Fruit fly (Drosophila melanogaster) whole organism, wandering third instar larva: Measurements from ENCODE around the gene CG4968.

ENCODE experiments used
- Abd-B ChIP-seq: fragments of >200 bp; optimal IDR thresholded peaks from 2 replicates; lab custom pipeline; 2017; ENCODE audit warnings: missing biosample characterization, missing genetic modification characterization
- Hnf4 ChIP-seq: fragments of 200-800 bp; sonication (Bioruptor generic); optimal IDR thresholded peaks from 2 replicates; lab custom pipeline; 2016; ENCODE audit warnings: missing biosample characterization, mild to moderate bottlenecking, missing genetic modification characterization
- Hr78 ChIP-seq: fragments of >200 bp; optimal IDR thresholded peaks from 2 replicates; lab custom pipeline; 2017; ENCODE audit warnings: missing biosample characterization, missing genetic modification characterization
- Mio ChIP-seq: sonication (Bioruptor generic); optimal IDR thresholded peaks from 2 replicates; lab custom pipeline; 2016; ENCODE audit warnings: missing biosample characterization, missing genetic modification characterization
- h ChIP-seq: fragments of 200-800 bp; sonication (Bioruptor generic); optimal IDR thresholded peaks from 3 replicates; lab custom pipeline; 2016; ENCODE audit warnings: missing biosample characterization, mild to moderate bottlenecking, missing genetic modification characterization
- pan ChIP-seq: fragments of >200 bp; optimal IDR thresholded peaks from 2 replicates; lab custom pipeline; 2017
- psq ChIP-seq: fragments of 200-800 bp; sonication (Bioruptor generic); optimal IDR thresholded peaks from 3 replicates; lab custom pipeline; 2017; ENCODE audit warnings: missing biosample characterization, mild to moderate bottlenecking, missing genetic modification characterization, moderate library complexity
- sage ChIP-seq: fragments of 200-800 bp; sonication (Bioruptor generic); optimal IDR thresholded peaks from 2 replicates; lab custom pipeline; 2016; ENCODE audit warnings: missing biosample characterization, mild to moderate bottlenecking, missing genetic modification characterization
- tai ChIP-seq: sonication (Bioruptor generic); optimal IDR thresholded peaks from 2 replicates; lab custom pipeline; 2016; ENCODE audit warnings: missing biosample characterization, missing genetic modification characterization

DNA sequence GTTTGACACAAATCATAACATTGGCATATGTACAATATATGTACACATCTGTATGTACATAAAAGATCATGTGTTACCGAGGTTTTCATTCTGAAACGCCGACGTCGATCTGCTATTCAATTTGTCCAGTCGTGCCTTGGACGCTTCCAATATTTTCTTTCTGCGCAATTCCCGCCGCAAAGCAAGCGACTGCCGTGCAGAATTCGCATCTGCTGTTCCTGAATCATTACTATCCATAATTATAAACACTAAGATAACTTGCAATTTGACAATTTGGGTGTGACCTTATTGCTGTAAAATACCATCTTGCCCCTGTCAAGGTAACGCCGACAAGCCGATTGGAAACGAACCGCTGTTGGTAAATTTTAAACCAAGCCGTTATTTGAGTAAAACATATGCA is 5.1 kb downstream of the CG4968 start:
- no peak for TF ChIP-seq h (GFP tag; lab: Kevin White, UChicago)
- no peak for TF ChIP-seq pan (lab: Kevin White, UChicago)
- TF ChIP-seq tai (GFP tag; lab: Kevin White, UChicago), result peak; percentile 1
- TF ChIP-seq Mio (GFP tag; lab: Kevin White, UChicago), result no peak
- no peak for TF ChIP-seq Hnf4 (GFP tag; lab: Kevin White, UChicago)
- peak; percentile 47 for TF ChIP-seq sage
- TF ChIP-seq psq (GFP tag; lab: Kevin White, UChicago), result no peak
- TF ChIP-seq Hr78 (GFP tag; lab: Kevin White, UChicago), result no peak
- no peak for TF ChIP-seq Abd-B
